Fruit fly (Drosophila melanogaster) whole organism: ENCODE data around the gene CG17982.

Experiments
- CG8478 ChIP-seq: fragments of >200 bp; optimal IDR thresholded peaks from 2 replicates; lab custom pipeline; 2018; ENCODE audit warnings: inconsistent platforms
- Dll ChIP-seq: fragments of >200 bp; optimal IDR thresholded peaks from 2 replicates; lab custom pipeline; 2017
- EcR ChIP-seq, 2 experiments: fragments of >200 bp; optimal IDR thresholded peaks; 2 replicates each; lab custom pipeline; 2017; ENCODE audit warnings: missing biosample characterization in 2 of 2, missing genetic modification characterization in 2 of 2, missing genetic modification reagents in 2 of 2
- pan ChIP-seq: fragments of >200 bp; optimal IDR thresholded peaks from 2 replicates; lab custom pipeline; 2017
- psq ChIP-seq: fragments of >200 bp; optimal IDR thresholded peaks from 2 replicates; lab custom pipeline; 2017
- usp ChIP-seq: fragments of >200 bp; optimal IDR thresholded peaks from 2 replicates; lab custom pipeline; 2017; ENCODE audit warnings: missing biosample characterization, missing genetic modification characterization, mixed read lengths

The CG17982 gene

DNA sequence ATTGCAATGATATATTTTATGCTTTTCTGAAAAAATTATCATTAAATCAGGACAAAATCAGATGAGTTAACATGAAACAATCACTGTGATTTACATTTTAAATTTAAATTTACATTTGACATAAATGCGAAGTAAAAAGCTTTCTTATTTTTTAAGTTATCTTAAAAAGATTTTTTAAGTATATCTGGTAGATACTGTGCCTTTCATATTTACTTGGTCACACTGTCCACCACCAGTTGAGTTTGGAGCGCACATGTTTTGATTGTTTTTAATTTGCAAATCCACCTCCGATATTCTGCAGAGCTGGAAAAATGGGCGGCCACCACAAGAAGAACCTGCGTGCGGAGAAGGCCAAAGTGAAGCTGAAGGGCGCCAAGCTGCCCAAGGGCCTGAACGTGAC is 26.8 kb downstream of the CG17982 start, which contains the start of gene CG1575:
Gene CG1575, plus strand, starts transcription at position 200 of the 400 bp plus-strand sequence.
- no peak for TF ChIP-seq CG8478 (lab: Kevin White, UChicago)
- no peak for TF ChIP-seq pan
- TF ChIP-seq EcR (GFP tag; optimal IDR thresholded peaks at IDR 0.05; lab: Kevin White, UChicago): no peak
- no peak for TF ChIP-seq psq
- no peak for TF ChIP-seq Dll (lab: Kevin White, UChicago)
- no peak for TF ChIP-seq usp (GFP tag; lab: Kevin White, UChicago)

DNA sequence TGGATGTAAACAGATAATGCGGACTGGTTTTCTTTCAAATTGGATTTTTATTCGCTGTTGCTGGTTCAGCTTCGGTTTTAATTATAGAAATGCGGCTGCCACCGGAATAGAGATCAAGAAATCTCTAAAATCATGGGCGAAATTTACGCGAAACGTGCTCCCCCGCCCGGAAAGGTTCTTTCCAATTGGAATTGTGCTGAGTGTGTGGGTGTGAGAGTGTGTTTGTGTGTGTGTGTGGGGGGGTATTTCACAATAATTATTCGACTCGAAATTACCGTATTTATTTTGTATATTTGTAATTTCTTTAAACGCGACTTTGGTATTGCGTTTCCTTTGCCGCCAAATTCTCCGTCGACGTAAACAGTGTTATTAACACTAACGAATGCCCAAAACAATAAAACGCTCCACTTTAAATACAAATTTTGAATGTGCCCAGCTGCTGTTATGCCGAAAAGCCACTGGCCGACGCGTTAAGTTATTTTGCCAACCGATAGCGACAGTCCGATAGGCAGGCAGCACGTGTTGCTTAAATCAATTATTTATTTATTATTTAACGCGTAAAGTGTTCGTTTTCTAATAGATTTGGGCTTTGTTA is 27.8 kb downstream of the CG17982 start, which contains the start of gene Gclc:
Gene Gclc, minus strand, starts transcription at position 431 of the 595 bp plus-strand sequence.
- TF ChIP-seq Dll (lab: Kevin White, UChicago): no peak
- no peak for TF ChIP-seq pan
- TF ChIP-seq psq: no peak
- TF ChIP-seq usp (GFP tag; lab: Kevin White, UChicago): no peak
- TF ChIP-seq CG8478 (lab: Kevin White, UChicago): no peak
- no peak for TF ChIP-seq EcR (GFP tag; optimal IDR thresholded peaks at IDR 0.05; lab: Kevin White, UChicago)

DNA sequence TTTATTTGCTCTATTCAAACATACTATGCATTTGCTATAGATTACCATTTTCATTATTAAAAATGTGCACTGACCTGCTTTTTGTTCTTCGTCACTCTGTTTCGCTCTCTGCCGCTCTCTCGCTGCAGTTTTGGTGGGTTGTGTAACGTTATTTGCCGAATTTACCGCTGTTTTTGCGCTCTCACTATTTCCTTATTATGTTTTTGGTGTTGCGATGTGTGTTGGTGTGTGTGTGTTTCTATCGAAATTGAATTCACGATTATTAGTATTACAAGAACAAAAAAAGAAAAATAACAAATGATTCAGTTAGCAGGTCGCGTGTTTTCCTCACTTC is 28.3 kb downstream of the CG17982 start:
- TF ChIP-seq psq: no peak

DNA sequence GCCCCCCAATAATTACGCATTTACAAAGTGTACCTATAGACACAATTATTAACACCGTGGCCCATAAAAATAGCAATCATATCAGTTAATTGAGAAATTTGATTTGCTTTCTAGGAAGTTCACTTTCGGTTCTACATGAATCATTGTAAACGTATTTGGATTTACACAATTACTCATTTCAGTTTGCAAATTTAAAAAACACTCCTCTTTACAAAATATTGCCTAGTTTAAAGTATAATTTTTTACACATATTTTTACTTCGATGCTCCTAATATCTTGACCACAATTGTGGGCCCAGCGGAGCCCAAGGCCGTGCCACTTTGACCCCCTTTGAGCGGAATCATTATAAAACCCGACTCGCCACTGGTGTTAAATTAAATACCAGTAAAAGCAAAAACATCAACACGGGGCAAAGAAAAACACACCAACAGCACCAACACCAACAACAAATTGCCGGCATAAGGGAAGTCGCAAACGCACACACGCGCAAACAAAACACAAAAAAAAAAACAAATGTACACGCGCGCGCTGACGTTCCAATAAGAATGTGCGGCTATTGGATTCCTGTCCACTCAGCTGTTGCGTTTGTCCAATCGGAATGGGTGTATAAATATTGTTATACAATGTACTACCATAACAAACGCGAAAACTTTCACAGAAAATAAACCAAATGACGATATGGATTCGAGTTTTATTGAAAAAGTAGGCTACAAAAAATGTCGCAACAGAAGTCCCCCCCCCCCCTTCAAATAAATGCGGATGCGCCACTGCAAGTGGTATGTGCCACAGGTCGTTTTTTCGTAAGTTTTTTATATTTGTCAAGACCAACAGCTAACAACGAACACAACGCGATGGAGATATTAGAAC is 28.9 kb downstream of the CG17982 start:
- TF ChIP-seq usp (GFP tag; lab: Kevin White, UChicago) (no peak), CG8478 (lab: Kevin White, UChicago) (no peak), psq (no peak), Dll (lab: Kevin White, UChicago) (no peak), EcR (GFP tag; optimal IDR thresholded peaks at IDR 0.05; lab: Kevin White, UChicago) (no peak), pan (no peak)

DNA sequence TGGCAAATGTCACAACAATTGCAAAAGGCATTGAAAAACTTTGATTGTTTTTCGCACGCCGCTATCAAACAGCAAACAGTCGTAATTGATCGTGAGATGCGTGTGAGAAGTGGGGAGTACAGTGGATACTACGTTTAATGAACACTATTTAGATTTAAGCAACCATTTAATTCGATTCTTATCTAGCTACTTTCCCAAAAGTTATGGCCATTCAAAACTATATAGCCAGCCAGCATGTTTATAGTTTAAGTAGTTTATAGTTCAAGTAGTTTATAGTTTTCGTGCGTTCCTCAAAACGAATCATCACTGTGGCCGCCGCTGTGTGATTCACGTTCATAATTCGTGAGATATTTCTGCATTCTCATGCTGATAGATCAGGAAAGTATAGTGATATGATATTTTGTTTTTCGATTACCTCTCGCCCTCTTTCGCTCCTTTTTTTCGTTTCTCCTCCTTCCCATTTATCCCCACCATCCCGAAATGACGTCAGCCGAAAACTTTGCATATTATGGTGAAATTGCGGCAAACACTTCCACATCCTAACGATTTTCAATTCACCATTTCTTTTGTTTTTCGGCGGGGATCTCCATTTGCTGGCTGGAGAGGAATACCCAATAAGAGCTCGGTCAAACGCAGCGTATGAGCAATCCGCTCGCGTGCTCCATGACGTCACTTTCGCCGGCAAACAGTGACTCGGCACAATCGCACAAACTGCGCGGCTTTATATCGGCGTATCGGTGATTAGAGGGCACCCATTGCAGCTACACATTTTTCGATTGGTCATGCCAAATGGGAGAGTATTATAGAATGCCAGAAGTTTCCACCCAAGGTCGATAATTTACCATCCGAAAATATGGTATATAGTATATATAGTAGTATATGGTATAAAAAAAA is 30.0 kb downstream of the CG17982 start:
- TF ChIP-seq pan (no peak), Dll (lab: Kevin White, UChicago) (no peak), EcR (GFP tag; optimal IDR thresholded peaks at IDR 0.05; lab: Kevin White, UChicago) (no peak), psq (no peak), CG8478 (lab: Kevin White, UChicago) (no peak), usp (GFP tag; lab: Kevin White, UChicago) (no peak)

DNA sequence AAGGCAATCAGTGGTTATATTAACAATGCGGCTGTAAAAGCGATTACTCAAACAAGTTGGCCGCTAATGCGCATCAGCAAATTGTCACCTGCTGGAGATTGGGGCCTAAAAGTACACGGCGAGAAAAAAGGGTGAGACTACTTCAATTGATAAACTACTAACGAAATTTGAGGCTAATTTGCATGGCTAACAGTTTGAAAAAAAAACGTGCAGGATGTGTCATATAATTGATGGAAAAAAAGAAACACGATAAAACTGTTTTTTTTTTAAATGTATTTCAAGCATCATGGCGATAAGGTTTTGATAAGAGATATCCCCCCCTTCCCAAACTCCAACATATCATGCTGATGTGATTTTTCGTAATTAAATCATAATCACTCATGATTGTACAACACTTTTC is 30.9 kb downstream of the CG17982 start:
- no peak for TF ChIP-seq CG8478 (lab: Kevin White, UChicago)
- TF ChIP-seq Dll (lab: Kevin White, UChicago): no peak
- TF ChIP-seq psq: no peak
- TF ChIP-seq pan: no peak
- TF ChIP-seq usp (GFP tag; lab: Kevin White, UChicago): no peak
- TF ChIP-seq EcR (GFP tag; optimal IDR thresholded peaks at IDR 0.05; lab: Kevin White, UChicago): no peak

DNA sequence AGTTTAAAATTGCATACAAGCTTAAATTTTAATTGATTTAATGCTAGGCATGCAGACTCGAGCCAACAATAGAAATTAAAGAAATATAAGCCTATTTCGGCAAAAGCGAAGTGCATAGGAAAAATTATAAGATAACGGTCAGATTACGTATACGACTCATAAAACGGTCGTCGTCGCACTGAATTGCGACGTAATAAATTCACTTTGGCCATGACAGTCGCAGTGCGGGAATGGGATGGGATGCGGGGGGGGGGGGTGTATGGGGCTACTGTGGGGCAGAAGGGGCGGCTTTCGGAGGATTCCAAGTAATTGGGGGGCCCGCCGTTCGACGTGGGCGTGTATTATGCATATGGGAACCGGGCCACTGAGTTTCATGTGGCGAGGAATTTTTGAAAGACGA is 32.7 kb downstream of the CG17982 start:
- TF ChIP-seq Dll (lab: Kevin White, UChicago): no peak

DNA sequence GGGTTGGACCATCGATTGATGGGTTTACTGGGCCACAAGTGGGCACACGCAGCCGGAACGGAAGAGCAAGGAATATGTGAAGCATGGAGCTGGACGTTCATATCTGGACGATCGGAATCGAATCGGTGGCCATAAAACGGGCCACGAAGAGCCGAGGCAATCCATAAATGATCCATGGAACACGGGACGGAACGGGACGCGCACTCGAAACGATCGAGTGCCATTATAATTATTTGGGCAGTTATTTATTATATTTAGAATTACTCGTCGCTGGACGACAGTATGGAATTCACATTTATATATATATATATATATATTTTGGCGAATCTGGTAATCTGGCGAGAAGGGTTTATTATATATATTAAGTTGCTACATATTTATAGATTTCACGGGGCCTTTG is 35.7 kb downstream of the CG17982 start:
- TF ChIP-seq usp (GFP tag; lab: Kevin White, UChicago) (no peak), CG8478 (lab: Kevin White, UChicago) (no peak), EcR (GFP tag; optimal IDR thresholded peaks at IDR 0.05; lab: Kevin White, UChicago) (no peak), psq (no peak), pan (no peak), Dll (lab: Kevin White, UChicago) (no peak)

DNA sequence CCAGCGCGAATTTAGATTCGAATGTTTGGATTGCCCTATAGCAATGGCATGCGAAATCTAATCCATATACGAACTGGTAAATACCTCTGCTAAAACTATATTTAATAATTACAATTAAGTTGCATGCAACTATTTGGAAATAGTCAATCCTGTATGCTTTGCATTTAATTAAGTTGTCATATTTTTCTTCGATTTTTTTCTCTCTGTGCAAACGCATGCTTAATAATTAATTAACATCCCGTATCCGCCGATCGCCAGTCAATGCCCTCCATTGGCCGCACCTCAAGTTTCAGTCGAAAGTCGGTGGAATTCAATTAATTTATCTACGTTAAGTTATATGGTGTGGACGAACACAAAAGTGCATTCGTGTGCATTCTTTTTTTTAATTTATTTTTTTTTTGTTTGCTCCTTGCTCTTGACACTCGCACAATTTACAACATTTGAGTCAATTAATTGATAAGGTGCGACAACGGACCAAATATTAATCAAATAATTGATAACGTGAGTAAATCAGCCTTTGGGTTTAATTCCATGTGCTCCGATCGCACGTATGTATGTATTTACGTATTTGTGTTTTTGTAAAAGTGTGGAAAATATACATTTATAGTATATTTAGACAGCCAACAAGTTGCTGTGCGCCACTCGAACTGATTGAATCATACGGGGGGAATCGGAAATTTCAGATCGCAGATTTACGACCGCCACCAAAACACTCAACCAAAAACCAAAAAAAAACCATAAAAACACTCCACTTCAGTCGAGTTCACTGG is 37.2 kb downstream of the CG17982 start:
- TF ChIP-seq CG8478 (lab: Kevin White, UChicago) (no peak), EcR (GFP tag; optimal IDR thresholded peaks at IDR 0.05; lab: Kevin White, UChicago) (no peak), psq (no peak), pan (no peak), Dll (lab: Kevin White, UChicago) (no peak)

DNA sequence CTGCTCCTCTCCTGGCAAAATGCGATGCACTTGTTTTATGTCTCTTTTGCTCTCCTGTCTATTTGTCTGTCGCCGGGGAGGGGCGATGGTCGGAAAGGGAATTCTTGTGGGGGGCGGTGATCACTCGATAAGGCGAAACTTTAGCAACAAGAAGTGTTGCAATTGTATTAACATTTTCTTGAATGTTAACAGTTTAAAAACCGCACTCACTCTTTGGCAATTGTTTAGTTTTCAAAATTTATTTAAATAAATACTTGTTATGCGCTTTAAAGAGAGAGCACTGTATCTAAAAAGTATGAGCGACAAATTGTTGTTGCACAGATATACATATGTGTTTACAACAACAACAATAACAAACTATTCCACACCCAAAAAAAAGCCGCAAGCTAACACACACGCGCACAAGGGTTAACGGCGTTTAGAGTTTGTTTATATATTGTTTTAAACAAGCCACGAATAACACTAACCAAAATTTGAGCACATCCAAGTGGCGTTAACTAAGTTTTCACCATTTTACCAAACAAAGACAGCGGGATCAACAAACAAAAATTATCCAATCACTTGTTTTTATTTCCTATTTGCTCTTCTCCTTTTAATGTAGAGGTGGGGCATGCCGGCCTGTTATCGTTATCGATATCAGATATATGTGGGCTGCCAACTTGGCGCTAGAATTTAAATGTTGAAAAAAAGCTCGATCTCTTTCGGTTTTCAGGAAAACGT is 42.0 kb downstream of the CG17982 start, which contains the start of gene CG2258:
Gene CG2258, minus strand, starts transcription at position 617 of the 720 bp plus-strand sequence.
- TF ChIP-seq CG8478 (lab: Kevin White, UChicago) (no peak), usp (GFP tag; lab: Kevin White, UChicago) (no peak), Dll (lab: Kevin White, UChicago) (no peak), psq (no peak), pan (no peak), EcR (GFP tag; optimal IDR thresholded peaks at IDR 0.05; lab: Kevin White, UChicago) (no peak)

DNA sequence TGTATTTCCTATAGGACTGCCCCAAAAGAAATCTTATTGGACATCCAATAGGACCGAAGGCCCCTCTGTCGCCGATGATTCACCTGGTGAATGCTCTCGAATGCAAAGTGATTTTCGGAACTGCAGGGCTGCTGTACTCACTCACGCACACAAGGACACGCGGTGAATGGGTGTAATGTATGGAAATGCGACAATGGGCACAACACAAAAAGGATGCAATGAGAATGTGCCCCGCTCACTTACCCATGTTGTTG is 42.9 kb downstream of the CG17982 start:
- TF ChIP-seq Dll (lab: Kevin White, UChicago) (no peak), CG8478 (lab: Kevin White, UChicago) (no peak), EcR (GFP tag; optimal IDR thresholded peaks at IDR 0.05; lab: Kevin White, UChicago) (no peak), pan (no peak), psq (no peak), usp (GFP tag; lab: Kevin White, UChicago) (no peak)
